Fruit fly (Drosophila melanogaster) whole organism, embryonic: Measurements from ENCODE around the gene IscU.
A peak's percentile ranks its signal among the peaks of the same experiment; 100 is the strongest.

Source experiments
- Asciz ChIP-seq: fragments of 200-800 bp; sonication (Bioruptor generic); optimal IDR thresholded peaks from 2 replicates; lab custom pipeline; 2017; ENCODE audit warnings: missing biosample characterization, mild to moderate bottlenecking, missing genetic modification characterization, missing genetic modification reagents
- Bgb ChIP-seq: fragments of 200-800 bp; sonication (Bioruptor generic); IDR thresholded peaks from 2 replicates; pipeline ENCODE4 v1.3.6; 2022; ENCODE audit warnings: missing biosample characterization, missing genetic modification characterization; ENCODE audit not compliant: partially characterized antibody
- C15 ChIP-seq: fragments of 200-800 bp; sonication (Bioruptor generic); IDR thresholded peaks from 3 replicates; pipeline ENCODE4 v1.3.6; 2022; ENCODE audit warnings: missing biosample characterization, missing genetic modification characterization
- CG10321 ChIP-seq: fragments of 200-800 bp; sonication (Bioruptor generic); IDR thresholded peaks from 2 replicates; pipeline ENCODE4 v1.3.6; 2022; ENCODE audit warnings: missing biosample characterization, missing genetic modification characterization
- CG10366 ChIP-seq: fragments of 200-800 bp; sonication (Bioruptor generic); IDR thresholded peaks from 2 replicates; pipeline ENCODE4 v1.3.6; 2022; ENCODE audit warnings: missing biosample characterization, missing genetic modification characterization
- CG10462 ChIP-seq: fragments of 200-800 bp; sonication (Bioruptor generic); optimal IDR thresholded peaks from 2 replicates; lab custom pipeline; 2016; ENCODE audit warnings: missing biosample characterization, missing genetic modification characterization
- CG11398 ChIP-seq: fragments of 200-800 bp; sonication (Bioruptor generic); optimal IDR thresholded peaks from 2 replicates; lab custom pipeline; 2016; ENCODE audit warnings: missing biosample characterization, missing genetic modification characterization
- CG1233 ChIP-seq: fragments of 200-800 bp; sonication (Bioruptor generic); optimal IDR thresholded peaks from 4 replicates; lab custom pipeline; 2018; ENCODE audit warnings: missing biosample characterization, mild to moderate bottlenecking, missing genetic modification characterization
- CG15011 ChIP-seq: fragments of 200-800 bp; sonication (Bioruptor generic); optimal IDR thresholded peaks from 3 replicates; lab custom pipeline; 2018; ENCODE audit warnings: missing biosample characterization, mild to moderate bottlenecking, missing genetic modification characterization
- CG1647 ChIP-seq: fragments of 200-800 bp; sonication (Bioruptor generic); optimal IDR thresholded peaks from 3 replicates; lab custom pipeline; 2016; ENCODE audit warnings: missing biosample characterization, missing genetic modification characterization
- CG17568 ChIP-seq: fragments of 200-800 bp; sonication (Bioruptor generic); optimal IDR thresholded peaks from 2 replicates; lab custom pipeline; 2018; ENCODE audit warnings: missing biosample characterization, mild to moderate bottlenecking, missing genetic modification characterization, moderate library complexity
- CG17912 ChIP-seq: fragments of 200-800 bp; sonication (Bioruptor generic); optimal IDR thresholded peaks from 2 replicates; lab custom pipeline; 2018; ENCODE audit warnings: missing biosample characterization, mild to moderate bottlenecking, missing genetic modification characterization
- CG1832 ChIP-seq: fragments of 200-800 bp; sonication (Bioruptor generic); optimal IDR thresholded peaks from 2 replicates; lab custom pipeline; 2017; ENCODE audit warnings: missing biosample characterization, mild to moderate bottlenecking, missing genetic modification characterization, inconsistent platforms
- CG18619 ChIP-seq: fragments of 200-800 bp; sonication (Bioruptor generic); optimal IDR thresholded peaks from 3 replicates; lab custom pipeline; 2017; ENCODE audit warnings: missing biosample characterization, mild to moderate bottlenecking, missing genetic modification characterization
- CG2199 ChIP-seq: fragments of 200-800 bp; sonication (Bioruptor generic); IDR thresholded peaks from 3 replicates; pipeline ENCODE4 v1.3.6; 2022; ENCODE audit warnings: missing biosample characterization, missing genetic modification characterization
- CG3281 ChIP-seq: fragments of 200-800 bp; sonication (Bioruptor generic); optimal IDR thresholded peaks from 3 replicates; lab custom pipeline; 2017; ENCODE audit warnings: missing biosample characterization, mild to moderate bottlenecking, missing genetic modification characterization
- CG34376 ChIP-seq: fragments of 200-800 bp; sonication (Bioruptor generic); optimal IDR thresholded peaks from 2 replicates; lab custom pipeline; 2018; ENCODE audit warnings: missing biosample characterization, mild to moderate bottlenecking, missing genetic modification characterization
- CG43689 ChIP-seq: fragments of 200-800 bp; sonication (Bioruptor generic); IDR thresholded peaks from 2 replicates; pipeline ENCODE4 v1.3.6; 2022; ENCODE audit warnings: missing biosample characterization, missing genetic modification characterization
- CG6765 ChIP-seq: fragments of 200-800 bp; sonication (Bioruptor generic); optimal IDR thresholded peaks from 3 replicates; lab custom pipeline; 2017; ENCODE audit warnings: missing biosample characterization, mild to moderate bottlenecking, missing genetic modification characterization
- CG9876 ChIP-seq: fragments of 200-800 bp; sonication (Bioruptor generic); optimal IDR thresholded peaks from 2 replicates; lab custom pipeline; 2016; ENCODE audit warnings: missing biosample characterization, missing genetic modification characterization
- CHES-1-like ChIP-seq: fragments of 200-800 bp; sonication (Bioruptor generic); optimal IDR thresholded peaks from 2 replicates; lab custom pipeline; 2016; ENCODE audit warnings: missing biosample characterization, missing genetic modification characterization
- Dad ChIP-seq: fragments of 200-800 bp; sonication (Bioruptor generic); optimal IDR thresholded peaks from 3 replicates; lab custom pipeline; 2016; ENCODE audit warnings: missing biosample characterization, missing genetic modification characterization
- Dbx ChIP-seq: fragments of 200-800 bp; sonication (Bioruptor generic); IDR thresholded peaks from 3 replicates; pipeline ENCODE4 v1.3.6; 2022; ENCODE audit warnings: missing biosample characterization, missing genetic modification characterization
- Deaf1 ChIP-seq: fragments of 200-800 bp; optimal IDR thresholded peaks from 3 replicates; lab custom pipeline; 2019; ENCODE audit warnings: missing biosample characterization, mild to moderate bottlenecking, missing genetic modification characterization, moderate library complexity
- Dip2 ChIP-seq: fragments of 200-800 bp; sonication (Bioruptor generic); IDR thresholded peaks from 2 replicates; pipeline ENCODE4 v1.3.6; 2022; ENCODE audit warnings: missing biosample characterization, missing genetic modification characterization
- Dip3 ChIP-seq: fragments of 200-800 bp; sonication (Bioruptor generic); optimal IDR thresholded peaks from 3 replicates; lab custom pipeline; 2016; ENCODE audit warnings: missing biosample characterization, missing genetic modification characterization
- Dref ChIP-seq: fragments of 200-800 bp; sonication (Bioruptor generic); IDR thresholded peaks from 2 replicates; pipeline ENCODE4 v1.3.6; 2022; ENCODE audit warnings: missing biosample characterization, missing genetic modification characterization
- HLHmδ ChIP-seq: fragments of 200-800 bp; sonication (Bioruptor generic); optimal IDR thresholded peaks from 2 replicates; lab custom pipeline; 2018; ENCODE audit warnings: missing biosample characterization, mild to moderate bottlenecking, missing genetic modification characterization, moderate library complexity
- Hr39 ChIP-seq: fragments of >200 bp; optimal IDR thresholded peaks from 2 replicates; lab custom pipeline; 2017
- NFAT ChIP-seq: fragments of 200-800 bp; sonication (Bioruptor generic); IDR thresholded peaks from 2 replicates; pipeline ENCODE4 v1.3.6; 2022; ENCODE audit warnings: missing biosample characterization, missing genetic modification characterization
- NK7.1 ChIP-seq: fragments of 200-800 bp; sonication (Bioruptor generic); optimal IDR thresholded peaks from 3 replicates; lab custom pipeline; 2016; ENCODE audit warnings: missing biosample characterization, missing genetic modification characterization
- Rfx ChIP-seq: fragments of 200-800 bp; sonication (Bioruptor generic); IDR thresholded peaks from 2 replicates; pipeline ENCODE4 v1.3.6; 2022; ENCODE audit warnings: missing biosample characterization, missing genetic modification characterization
- Sin3A ChIP-seq: fragments of >200 bp; optimal IDR thresholded peaks from 2 replicates; lab custom pipeline; 2018
- Stat92E ChIP-seq, 3 experiments: fragments of >200 bp in 2 of 3; fragments of 200-800 bp in 1 of 3; sonication (Bioruptor generic) in 1 of 3; optimal IDR thresholded peaks; 2 replicates each; lab custom pipeline; 2017 to 2019; ENCODE audit warnings: missing biosample characterization in 3 of 3, missing genetic modification characterization in 3 of 3, mild to moderate bottlenecking in 1 of 3, moderate library complexity in 1 of 3
- ash1 ChIP-seq: fragments of 200-800 bp; sonication (Bioruptor generic); optimal IDR thresholded peaks from 2 replicates; lab custom pipeline; 2018; ENCODE audit warnings: missing biosample characterization, mild to moderate bottlenecking, missing genetic modification characterization
- bab2 ChIP-seq: fragments of 200-800 bp; sonication (Bioruptor generic); optimal IDR thresholded peaks from 2 replicates; lab custom pipeline; 2016; ENCODE audit warnings: missing biosample characterization, missing genetic modification characterization
- br ChIP-seq: fragments of >200 bp; optimal IDR thresholded peaks from 2 replicates; lab custom pipeline; 2017
- chinmo ChIP-seq: fragments of 200-800 bp; sonication (Bioruptor generic); IDR thresholded peaks from 4 replicates; pipeline ENCODE4 v1.3.6; 2022; ENCODE audit warnings: missing biosample characterization, missing genetic modification characterization; ENCODE audit not compliant: partially characterized antibody
- cwo ChIP-seq: fragments of 200-800 bp; sonication (Bioruptor generic); optimal IDR thresholded peaks from 3 replicates; lab custom pipeline; 2017; ENCODE audit warnings: missing biosample characterization, missing genetic modification characterization, mild to moderate bottlenecking, moderate library complexity, missing genetic modification reagents
- dan ChIP-seq: fragments of 200-800 bp; sonication (Bioruptor generic); IDR thresholded peaks from 2 replicates; pipeline ENCODE4 v1.3.6; 2022; ENCODE audit warnings: missing biosample characterization, missing genetic modification characterization
- dysf ChIP-seq: fragments of 200-800 bp; sonication (Bioruptor generic); IDR thresholded peaks from 3 replicates; pipeline ENCODE4 v1.3.6; 2022; ENCODE audit warnings: missing biosample characterization, missing genetic modification characterization
- esg ChIP-seq: fragments of 200-800 bp; sonication (Bioruptor generic); conservative IDR thresholded peaks from 2 replicates; pipeline ENCODE4 v1.3.6; 2022; ENCODE audit warnings: missing biosample characterization, missing genetic modification characterization
- exex ChIP-seq: fragments of 200-800 bp; sonication (Bioruptor generic); optimal IDR thresholded peaks from 4 replicates; lab custom pipeline; 2018; ENCODE audit warnings: missing biosample characterization, mild to moderate bottlenecking, missing genetic modification characterization, moderate library complexity
- fu2 ChIP-seq: fragments of 200-800 bp; sonication (Bioruptor generic); optimal IDR thresholded peaks from 2 replicates; lab custom pipeline; 2016; ENCODE audit warnings: missing biosample characterization, missing genetic modification characterization
- gcm ChIP-seq: fragments of 200-800 bp; sonication (Bioruptor generic); optimal IDR thresholded peaks from 2 replicates; lab custom pipeline; 2019; ENCODE audit warnings: missing biosample characterization, mild to moderate bottlenecking, missing genetic modification characterization, moderate library complexity
- gro ChIP-seq: fragments of 200-800 bp; sonication (Bioruptor generic); optimal IDR thresholded peaks from 2 replicates; lab custom pipeline; 2016; ENCODE audit warnings: missing biosample characterization, missing genetic modification characterization
- her ChIP-seq: fragments of 200-800 bp; sonication (Bioruptor generic); optimal IDR thresholded peaks from 2 replicates; lab custom pipeline; 2016; ENCODE audit warnings: missing biosample characterization, missing genetic modification characterization
- onecut ChIP-seq: fragments of 200-800 bp; sonication (Bioruptor generic); IDR thresholded peaks from 2 replicates; pipeline ENCODE4 v1.3.6; 2022; ENCODE audit warnings: missing biosample characterization, missing genetic modification characterization
- phol ChIP-seq: fragments of 200-800 bp; sonication (Bioruptor generic); optimal IDR thresholded peaks from 3 replicates; lab custom pipeline; 2018; ENCODE audit warnings: missing biosample characterization, mild to moderate bottlenecking, missing genetic modification characterization, moderate library complexity
- sens-2 ChIP-seq: fragments of 200-800 bp; sonication (Bioruptor generic); IDR thresholded peaks from 2 replicates; pipeline ENCODE4 v1.3.6; 2022; ENCODE audit warnings: missing biosample characterization, missing genetic modification characterization
- sug ChIP-seq: fragments of 200-800 bp; optimal IDR thresholded peaks from 2 replicates; lab custom pipeline; 2019; ENCODE audit warnings: missing biosample characterization, mild to moderate bottlenecking, missing genetic modification characterization, moderate library complexity
- twi ChIP-seq: fragments of 200-800 bp; optimal IDR thresholded peaks from 2 replicates; lab custom pipeline; 2019; ENCODE audit warnings: missing biosample characterization, mild to moderate bottlenecking, missing genetic modification characterization, moderate library complexity

The IscU gene

dm6 chr3R:8814029-8814647, 9.8 kb downstream of the IscU start (continued):
- TF ChIP-seq Dref (GFP tag; lab: Robert Waterston, UW) (no peak), sens-2 (no peak), Hr39 (no peak), CHES-1-like (GFP tag; lab: Kevin White, UChicago) (no peak), sug (tag; lab: Kevin White, UChicago) (peak; percentile 92), chinmo (GFP tag; lab: Robert Waterston, UW) (0 out of 4 replicates have a peak, but pooled peaks have one; percentile 4), CG15011 (GFP tag; lab: Kevin White, UChicago) (no peak), gcm (GFP tag; lab: Kevin White, UChicago) (no peak), twi (tag; lab: Kevin White, UChicago) (peak; percentile 82), ash1 (GFP tag; lab: Kevin White, UChicago) (no peak), Asciz (GFP tag; lab: Kevin White, UChicago) (no peak), CG2199 (peak; percentile 67; the same call in 1 of the 3 replicates), HLHmδ (GFP tag; lab: Kevin White, UChicago) (no peak), br (lab: Kevin White, UChicago) (no peak), esg (no peak), her (no peak), gro (GFP tag; lab: Kevin White, UChicago) (no peak), phol (tag; lab: Kevin White, UChicago) (no peak), CG18619 (GFP tag; lab: Kevin White, UChicago) (no peak), CG43689 (GFP tag; lab: Robert Waterston, UW) (no peak), CG6765 (GFP tag; lab: Kevin White, UChicago) (peak; percentile 10), fu2 (GFP tag; lab: Kevin White, UChicago) (no peak), dysf (GFP tag; lab: Robert Waterston, UW) (no peak), exex (tag; lab: Kevin White, UChicago) (peak; percentile 63), Dip2 (GFP tag; lab: Robert Waterston, UW) (no peak), CG1233 (GFP tag; lab: Kevin White, UChicago) (peak; percentile 18), cwo (peak; percentile 80), CG1647 (GFP tag; lab: Kevin White, UChicago) (no peak), Deaf1 (tag; lab: Kevin White, UChicago) (no peak), Sin3A (lab: Kevin White, UChicago) (no peak), NFAT (peak; percentile 92), onecut (GFP tag; lab: Robert Waterston, UW) (no peak), CG34376 (peak; percentile 72), CG10321 (no peak), Bgb (GFP tag; lab: Robert Waterston, UW) (no peak), CG17568 (GFP tag; lab: Kevin White, UChicago) (no peak), CG10366 (no peak), CG10462 (GFP tag; lab: Kevin White, UChicago) (no peak), CG3281 (no peak), CG1832 (GFP tag; lab: Kevin White, UChicago) (no peak), C15 (GFP tag; lab: Robert Waterston, UW) (no peak), Dbx (0 out of 3 replicates have a peak, but pooled peaks have one; percentile 46), Dip3 (GFP tag; lab: Kevin White, UChicago) (no peak), CG17912 (GFP tag; lab: Kevin White, UChicago) (no peak), CG11398 (GFP tag; lab: Kevin White, UChicago) (no peak), NK7.1 (no peak), Rfx (GFP tag; lab: Robert Waterston, UW) (peak; percentile 7; the same call in 1 of the 2 replicates), dan (GFP tag; lab: Robert Waterston, UW) (no peak), Stat92E (GFP tag; optimal IDR thresholded peaks at IDR 0.05; lab: Kevin White, UChicago) (peak in 1 of 3 experiments; percentile 32), Dad (GFP tag; lab: Kevin White, UChicago) (no peak), bab2 (GFP tag; lab: Kevin White, UChicago) (no peak), CG9876 (GFP tag; lab: Kevin White, UChicago) (no peak)
